Worm (Caenorhabditis elegans): ENCODE measurements around the gene pals-37.
A peak's percentile ranks its signal among the peaks of the same experiment; 100 is the strongest.

The pals-37 gene

DNA sequence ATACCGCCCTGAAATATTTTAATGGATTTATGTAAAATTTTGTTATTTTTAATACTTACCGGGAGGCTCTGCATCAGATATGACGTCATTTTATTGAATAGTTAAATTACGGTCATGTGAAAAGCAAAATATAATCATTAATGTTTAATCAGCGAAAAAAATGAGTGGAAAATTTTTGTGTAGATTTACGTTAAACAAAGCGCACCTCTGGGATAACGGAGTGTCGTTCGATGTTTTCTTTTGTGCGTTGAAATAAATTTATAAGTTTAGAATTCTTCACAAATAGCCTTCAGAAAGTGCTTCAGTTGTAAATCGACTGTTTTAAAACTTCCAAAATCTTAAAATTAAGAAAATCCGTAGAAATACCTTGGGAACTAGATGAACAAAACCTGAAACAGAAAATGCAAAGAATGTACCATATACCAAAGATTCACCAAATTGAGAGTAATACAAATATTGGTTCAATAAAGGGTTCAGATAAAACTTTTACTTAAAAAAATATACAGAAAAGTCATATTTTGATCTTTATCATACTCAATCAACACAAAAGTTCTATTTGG is 40.6 kb downstream of the pals-37 start, which contains the start of the genes K01D12.20 and miga-1:
K01D12.20 (minus strand) TSS at position 138 of the 560 bp plus-strand sequence.
miga-1 (minus strand) TSS at position 183 of the 560 bp plus-strand sequence.
- no peak for TF ChIP-seq lin-11 (tag; optimal IDR thresholded peaks at IDR 0.05)
- TF ChIP-seq unc-55 (GFP tag; optimal IDR thresholded peaks at IDR 0.05), result peak; percentile 54
- peak; percentile 89 for TF ChIP-seq R02D3.7 (tag; optimal IDR thresholded peaks at IDR 0.05)
- peak; percentile 12 for TF ChIP-seq sem-4 (tag; optimal IDR thresholded peaks at IDR 0.05)
- TF ChIP-seq ceh-16 (tag; optimal IDR thresholded peaks at IDR 0.05), result no peak
- no peak for TF ChIP-seq mdl-1 (tag; optimal IDR thresholded peaks at IDR 0.05)
- peak in 1 of 2 experiments; percentile 65 for TF ChIP-seq lsy-2 (tag; optimal IDR thresholded peaks at IDR 0.05)
- TF ChIP-seq nhr-12 (tag; optimal IDR thresholded peaks at IDR 0.05), result no peak
- no peak for TF ChIP-seq lin-39 (tag; optimal IDR thresholded peaks at IDR 0.05)
- TF ChIP-seq Y55F3AM.14 (GFP tag; optimal IDR thresholded peaks at IDR 0.05), result no peak
- no peak for TF ChIP-seq lin-13 (GFP tag; optimal IDR thresholded peaks at IDR 0.05)
- no peak for TF ChIP-seq fos-1 (tag; optimal IDR thresholded peaks at IDR 0.05)
- no peak for TF ChIP-seq ztf-1 (GFP tag; conservative IDR thresholded peaks at IDR 0.05)
- TF ChIP-seq nhr-129 (tag; optimal IDR thresholded peaks at IDR 0.05), result peak; percentile 13
- TF ChIP-seq sma-9 (GFP tag; optimal IDR thresholded peaks at IDR 0.05), result peak; percentile 61
- no peak for TF ChIP-seq sma-9 (tag; optimal IDR thresholded peaks at IDR 0.05)
- peak; percentile 57 for TF ChIP-seq C34F6.9 (tag; optimal IDR thresholded peaks at IDR 0.05)
- TF ChIP-seq mbf-1 (tag; optimal IDR thresholded peaks at IDR 0.05), result no peak
- no peak for TF ChIP-seq ztf-11 (tag; optimal IDR thresholded peaks at IDR 0.05)
- TF ChIP-seq nhr-21 (tag; optimal IDR thresholded peaks at IDR 0.05), result no peak
- TF ChIP-seq crh-2 (tag; optimal IDR thresholded peaks at IDR 0.05), result peak; percentile 9

DNA sequence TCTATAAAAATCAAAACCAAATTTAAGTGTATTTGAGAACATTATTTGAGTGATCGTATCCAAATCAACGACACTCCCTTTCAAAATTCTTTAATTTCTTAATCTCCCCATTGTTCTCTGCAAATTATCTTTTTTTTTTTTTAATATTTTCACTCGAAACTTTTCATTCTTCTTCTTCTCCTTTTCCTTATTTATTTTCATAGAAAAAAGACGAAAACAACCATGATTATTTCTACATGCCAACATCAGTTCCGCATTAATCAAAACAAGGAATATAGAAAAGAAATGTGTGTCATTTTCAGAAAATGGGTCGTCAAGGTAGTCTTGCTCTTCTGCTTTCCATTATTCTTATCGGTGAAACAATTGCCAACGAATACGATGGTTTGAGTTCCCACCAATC is 43.8 kb downstream of the pals-37 start, which contains the start of gene K01D12.5:
K01D12.5 (plus strand) TSS at position 301 of the 400 bp plus-strand sequence.
- no peak for TF ChIP-seq blmp-1 (tag; optimal IDR thresholded peaks at IDR 0.05; ENCODE audit: insufficient read depth)
- TF ChIP-seq unc-39 (tag; optimal IDR thresholded peaks at IDR 0.05), result no peak
- TF ChIP-seq lin-13 (GFP tag; optimal IDR thresholded peaks at IDR 0.05), result no peak
- TF ChIP-seq nhr-11 (tag; optimal IDR thresholded peaks at IDR 0.05), result no peak

DNA sequence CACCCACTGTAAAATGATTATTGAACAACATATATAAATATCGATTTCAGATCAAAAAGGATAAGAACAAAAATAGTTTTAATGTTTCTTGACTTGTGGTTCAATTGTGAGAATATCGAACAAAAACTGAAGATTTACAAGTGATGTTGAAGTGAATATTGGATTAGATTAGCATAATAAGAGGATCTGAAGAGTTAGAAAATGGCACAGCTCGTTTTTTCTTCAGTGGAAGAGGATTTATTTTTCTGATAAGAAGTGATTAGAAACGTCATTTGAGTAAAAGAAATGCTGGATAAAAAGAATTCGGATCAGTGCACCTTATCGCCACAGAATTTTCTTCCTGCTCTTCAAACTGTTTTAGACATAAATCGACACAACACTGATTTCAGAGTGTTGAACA is 45.6 kb downstream of the pals-37 start, which contains the start of gene twk-14:
twk-14 (minus strand) TSS at position 8 of the 400 bp plus-strand sequence.
- TF ChIP-seq mdl-1 (tag; optimal IDR thresholded peaks at IDR 0.05), result no peak
- no peak for TF ChIP-seq sem-4 (tag; optimal IDR thresholded peaks at IDR 0.05)
- TF ChIP-seq elt-3 (tag; optimal IDR thresholded peaks at IDR 0.05), result no peak
- TF ChIP-seq aly-2 (tag; optimal IDR thresholded peaks at IDR 0.05), result no peak
- TF ChIP-seq skn-1 (tag; optimal IDR thresholded peaks at IDR 0.05), result no peak
- no peak for TF ChIP-seq lin-11 (tag; optimal IDR thresholded peaks at IDR 0.05)
- TF ChIP-seq unc-62 (GFP tag; optimal IDR thresholded peaks at IDR 0.05), result no peak
- no peak for TF ChIP-seq egl-27 (tag; optimal IDR thresholded peaks at IDR 0.05)
- no peak for TF ChIP-seq alr-1 (tag; optimal IDR thresholded peaks at IDR 0.05)
- no peak for TF ChIP-seq ztf-1 (GFP tag; conservative IDR thresholded peaks at IDR 0.05)
- TF ChIP-seq C34F6.9 (tag; optimal IDR thresholded peaks at IDR 0.05), result no peak
- no peak for TF ChIP-seq unc-39 (tag; optimal IDR thresholded peaks at IDR 0.05)
- no peak for TF ChIP-seq nhr-6 (tag; optimal IDR thresholded peaks at IDR 0.05)
- no peak for TF ChIP-seq ceh-82 (tag; optimal IDR thresholded peaks at IDR 0.05)
- no peak for TF ChIP-seq R02D3.7 (tag; optimal IDR thresholded peaks at IDR 0.05)
- TF ChIP-seq nhr-129 (tag; optimal IDR thresholded peaks at IDR 0.05), result no peak
- TF ChIP-seq ama-1 (optimal IDR thresholded peaks at IDR 0.05), result no peak
- TF ChIP-seq lsy-2 (tag; optimal IDR thresholded peaks at IDR 0.05), result no peak
- no peak for TF ChIP-seq dmd-4 (tag; optimal IDR thresholded peaks at IDR 0.05)
- no peak for TF ChIP-seq mbf-1 (tag; optimal IDR thresholded peaks at IDR 0.05)

Data from whole organism, L2 larva.